Worm (Caenorhabditis elegans): ENCODE data around the gene C29F9.6.

DNA sequence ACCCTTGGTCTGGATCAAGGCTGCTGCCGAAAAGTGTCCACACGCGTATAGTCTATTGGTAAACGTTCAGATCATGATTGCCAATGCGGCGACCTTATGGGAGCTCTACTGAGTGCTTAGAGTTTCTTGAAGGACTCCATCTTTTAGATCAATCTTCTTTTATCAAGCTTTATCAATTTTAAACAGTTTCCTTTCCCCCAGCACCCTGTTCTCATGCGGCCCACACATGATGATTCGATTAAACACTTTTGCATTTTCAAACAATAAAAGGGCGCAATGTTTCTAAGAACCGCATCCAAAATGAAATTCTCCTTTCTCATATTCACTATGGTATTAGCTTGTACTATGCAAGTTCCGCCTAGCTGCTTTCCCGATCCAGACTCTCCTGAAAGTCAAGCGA, 50.7 kb downstream of the C29F9.6 start, which contains the start of gene F40G9.7:
- no peak for TF ChIP-seq med-1 (GFP tag; optimal IDR thresholded peaks at IDR 0.05; ENCODE audit: insufficient read depth)
- no peak for TF ChIP-seq tab-1 (GFP tag; IDR thresholded peaks at IDR 0.05)
